Fruit fly (Drosophila melanogaster) whole organism: Measurements from ENCODE around the gene CG46426.

Source experiments
- CG8478 ChIP-seq: fragments of >200 bp; optimal IDR thresholded peaks from 2 replicates; lab custom pipeline; 2018; ENCODE audit warnings: inconsistent platforms
- Dll ChIP-seq: fragments of >200 bp; optimal IDR thresholded peaks from 2 replicates; lab custom pipeline; 2017
- EcR ChIP-seq, 2 experiments: fragments of >200 bp; optimal IDR thresholded peaks; 2 replicates each; lab custom pipeline; 2017; ENCODE audit warnings: missing biosample characterization in 2 of 2, missing genetic modification characterization in 2 of 2, missing genetic modification reagents in 2 of 2
- pan ChIP-seq: fragments of >200 bp; optimal IDR thresholded peaks from 2 replicates; lab custom pipeline; 2017
- psq ChIP-seq: fragments of >200 bp; optimal IDR thresholded peaks from 2 replicates; lab custom pipeline; 2017
- usp ChIP-seq: fragments of >200 bp; optimal IDR thresholded peaks from 2 replicates; lab custom pipeline; 2017; ENCODE audit warnings: missing biosample characterization, missing genetic modification characterization, mixed read lengths

CG46426 gene

dm6 chr2L:11809823-11810222 is 32.8 kb upstream of the CG46426 start:
- TF ChIP-seq pan (lab: Kevin White, UChicago) (no peak), EcR (GFP tag; optimal IDR thresholded peaks at IDR 0.05; lab: Kevin White, UChicago) (no peak), usp (no peak), CG8478 (no peak), psq (lab: Kevin White, UChicago) (no peak), Dll (lab: Kevin White, UChicago) (no peak)

dm6 chr2L:11812781-11813664 is 29.6 kb upstream of the CG46426 start:
- TF ChIP-seq Dll (lab: Kevin White, UChicago) (peak; percentile 26), pan (lab: Kevin White, UChicago) (no peak)

dm6 chr2L:11813665-11814087 is 29.0 kb upstream of the CG46426 start, which contains the start of gene CycY:
Gene CycY, minus strand, starts transcription at chr2L:11813780.
- TF ChIP-seq EcR (GFP tag; optimal IDR thresholded peaks at IDR 0.05; lab: Kevin White, UChicago), result no peak
- no peak for TF ChIP-seq psq (lab: Kevin White, UChicago)
- TF ChIP-seq pan (lab: Kevin White, UChicago), result no peak

dm6 chr2L:11816376-11816775 is 26.3 kb upstream of the CG46426 start:
- no peak for TF ChIP-seq pan (lab: Kevin White, UChicago)
- no peak for TF ChIP-seq usp
- TF ChIP-seq Dll (lab: Kevin White, UChicago), result no peak

DNA sequence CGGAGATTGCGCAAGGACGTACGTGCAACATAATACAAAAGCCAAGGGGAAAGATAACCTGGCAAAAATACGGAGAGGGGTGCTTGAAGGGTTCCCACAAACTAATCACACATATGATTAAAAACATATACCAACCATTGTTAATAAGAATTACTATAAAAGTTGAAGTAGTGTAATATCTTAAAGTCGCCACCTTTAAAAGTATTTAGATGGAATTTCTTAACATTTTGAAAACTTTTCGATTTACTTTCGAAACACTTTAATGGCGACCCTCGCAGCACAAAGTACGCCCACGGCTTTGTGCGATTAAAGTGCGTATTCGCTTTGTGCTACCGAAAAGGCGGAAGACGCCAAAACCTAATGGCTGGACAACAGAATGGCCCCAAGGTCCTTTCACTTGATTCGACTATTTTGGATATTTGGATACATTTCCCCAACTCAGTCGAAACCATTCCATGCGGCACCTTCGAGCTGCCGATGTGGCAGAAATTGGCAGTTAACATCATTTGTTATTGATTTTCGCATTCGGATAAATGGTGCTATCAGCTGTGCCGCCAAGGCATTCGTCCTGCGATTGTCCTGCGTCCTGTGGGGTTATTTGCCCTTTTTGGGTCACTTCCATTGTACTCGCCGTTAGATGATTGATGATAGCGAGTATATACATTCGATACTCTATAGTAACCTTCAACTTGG is 19.0 kb upstream of the CG46426 start:
- no peak for TF ChIP-seq psq (lab: Kevin White, UChicago)
- TF ChIP-seq EcR (GFP tag; optimal IDR thresholded peaks at IDR 0.05; lab: Kevin White, UChicago), result no peak
- TF ChIP-seq pan (lab: Kevin White, UChicago), result no peak
- no peak for TF ChIP-seq usp
- TF ChIP-seq CG8478, result no peak
- TF ChIP-seq Dll (lab: Kevin White, UChicago), result no peak

dm6 chr2L:11829277-11829676 is 13.4 kb upstream of the CG46426 start, which contains the start of gene esc:
Gene esc, minus strand, starts transcription at chr2L:11829405.
- TF ChIP-seq usp (no peak), CG8478 (no peak), EcR (GFP tag; optimal IDR thresholded peaks at IDR 0.05; lab: Kevin White, UChicago) (no peak), pan (lab: Kevin White, UChicago) (no peak), psq (lab: Kevin White, UChicago) (no peak), Dll (lab: Kevin White, UChicago) (no peak)

- TF ChIP-seq EcR (GFP tag; optimal IDR thresholded peaks at IDR 0.05; lab: Kevin White, UChicago) (no peak), CG8478 (no peak), Dll (lab: Kevin White, UChicago) (no peak), usp (no peak), pan (lab: Kevin White, UChicago) (no peak), psq (lab: Kevin White, UChicago) (no peak)
Measured at dm6 chr2L:11833786-11834185, 8.8 kb upstream of the CG46426 start, which contains the start of gene CG45011. Gene CG45011, plus strand, starts transcription at chr2L:11834086.

DNA sequence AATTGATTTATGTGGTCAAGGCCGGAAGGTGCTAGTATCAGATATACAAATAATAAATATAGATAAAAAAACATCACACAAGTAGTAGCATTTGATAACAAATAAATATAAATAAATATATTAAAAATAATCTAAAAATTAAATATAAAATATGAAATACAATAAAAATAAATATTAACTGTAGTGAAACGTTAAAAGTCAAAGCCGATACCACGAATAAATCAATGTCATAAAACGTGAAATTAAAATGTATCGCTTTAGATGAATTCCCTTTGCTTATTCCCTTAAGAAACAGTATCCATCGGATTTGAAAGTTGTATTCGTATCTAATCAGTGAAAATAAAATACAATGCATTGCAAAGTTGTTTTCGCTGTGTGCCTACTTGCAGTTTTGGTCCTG is 8.3 kb upstream of the CG46426 start, which contains the start of gene CG45012:
TSS of gene CG45012 (plus strand) at position 301 of the 400 bp plus-strand sequence.
- TF ChIP-seq EcR (GFP tag; optimal IDR thresholded peaks at IDR 0.05; lab: Kevin White, UChicago) (no peak), usp (no peak), psq (lab: Kevin White, UChicago) (no peak), Dll (lab: Kevin White, UChicago) (no peak), CG8478 (no peak), pan (lab: Kevin White, UChicago) (no peak)

dm6 chr2L:11836943-11837342 is 5.7 kb upstream of the CG46426 start, which contains the start of gene Sfp33A4:
Gene Sfp33A4, plus strand, starts transcription at chr2L:11837243.
- TF ChIP-seq Dll (lab: Kevin White, UChicago), result no peak
- no peak for TF ChIP-seq EcR (GFP tag; optimal IDR thresholded peaks at IDR 0.05; lab: Kevin White, UChicago)
- TF ChIP-seq pan (lab: Kevin White, UChicago), result no peak
- no peak for TF ChIP-seq CG8478
- TF ChIP-seq usp, result no peak
- TF ChIP-seq psq (lab: Kevin White, UChicago), result no peak

DNA sequence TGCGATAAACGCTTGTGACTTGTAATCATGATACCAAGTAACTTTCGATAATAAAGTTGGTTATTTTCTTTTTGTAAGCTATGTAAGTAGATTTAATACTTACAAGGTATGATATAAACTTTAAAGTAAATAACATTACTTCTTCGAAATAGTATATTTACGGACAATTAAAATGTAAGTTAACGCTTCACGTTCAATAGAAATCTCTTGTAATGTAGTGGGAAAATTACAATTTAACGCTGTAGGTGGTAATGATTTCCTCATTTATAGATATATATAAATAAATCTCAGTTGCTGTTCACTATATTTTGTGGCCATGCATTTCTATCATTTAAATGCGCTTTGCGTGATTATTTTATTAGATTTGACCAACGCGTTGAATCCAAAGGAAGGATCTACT is 5.2 kb upstream of the CG46426 start, which contains the start of gene Sfp33A2:
TSS of gene Sfp33A2 (plus strand) at position 301 of the 400 bp plus-strand sequence.
- TF ChIP-seq EcR (GFP tag; optimal IDR thresholded peaks at IDR 0.05; lab: Kevin White, UChicago), result no peak
- TF ChIP-seq pan (lab: Kevin White, UChicago), result no peak
- TF ChIP-seq psq (lab: Kevin White, UChicago), result no peak
- TF ChIP-seq Dll (lab: Kevin White, UChicago), result no peak
- no peak for TF ChIP-seq usp
- TF ChIP-seq CG8478, result no peak

DNA sequence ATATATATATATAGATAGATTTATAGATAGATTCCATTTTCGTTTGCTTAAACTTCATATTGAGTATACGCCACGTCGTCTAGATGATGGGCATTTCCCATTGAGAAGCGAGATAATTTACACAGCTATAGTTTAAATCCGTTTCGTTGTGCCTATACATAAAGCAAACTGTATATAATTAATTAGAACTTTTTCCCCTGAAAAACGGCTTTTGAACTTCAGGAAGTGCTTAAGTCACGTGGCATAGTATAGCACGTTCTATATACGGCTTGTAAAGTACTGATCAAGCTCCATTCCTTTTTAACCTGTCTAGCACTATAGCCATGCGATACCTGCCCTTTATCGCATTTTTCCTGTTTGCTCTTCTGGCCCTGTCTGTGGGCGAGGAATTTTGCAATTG is 3.0 kb upstream of the CG46426 start, which contains the start of gene Sfp33A3:
TSS of gene Sfp33A3 (plus strand) at position 301 of the 400 bp plus-strand sequence.
- TF ChIP-seq Dll (lab: Kevin White, UChicago) (no peak), usp (no peak), psq (lab: Kevin White, UChicago) (no peak), CG8478 (no peak), EcR (GFP tag; optimal IDR thresholded peaks at IDR 0.05; lab: Kevin White, UChicago) (no peak)

DNA sequence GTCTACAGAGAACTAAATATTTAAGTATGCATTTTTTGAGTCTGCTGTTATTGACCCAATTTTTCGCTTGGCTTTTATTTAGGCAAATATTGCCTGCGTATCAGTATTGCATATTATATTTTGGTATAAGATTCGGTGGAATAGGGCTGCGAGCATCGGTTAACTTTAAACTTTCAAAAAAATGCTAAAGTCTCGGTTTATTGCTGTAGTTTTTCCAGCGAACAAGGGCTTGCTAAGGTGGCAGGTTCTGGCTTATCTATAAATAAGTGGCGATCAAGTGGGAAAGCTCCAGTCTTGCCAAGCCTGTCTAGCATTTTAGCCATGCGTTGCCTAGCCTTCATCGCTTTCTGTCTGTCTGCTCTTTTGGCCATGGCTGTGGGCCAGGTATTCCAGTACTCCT is 2.2 kb upstream of the CG46426 start, which contains the start of gene CG31704:
TSS of gene CG31704 (plus strand) at position 301 of the 400 bp plus-strand sequence.
- no peak for TF ChIP-seq psq (lab: Kevin White, UChicago)
- TF ChIP-seq pan (lab: Kevin White, UChicago), result no peak
- TF ChIP-seq Dll (lab: Kevin White, UChicago), result no peak
- TF ChIP-seq CG8478, result no peak
- TF ChIP-seq usp, result no peak
- TF ChIP-seq EcR (GFP tag; optimal IDR thresholded peaks at IDR 0.05; lab: Kevin White, UChicago), result no peak
